Fruit fly (Drosophila melanogaster) whole organism, prepupa: ENCODE results near the gene CG42266.

Source experiments
- CG10631 ChIP-seq: fragments of 200-800 bp; sonication (Bioruptor generic); optimal IDR thresholded peaks from 2 replicates; lab custom pipeline; 2016; ENCODE audit warnings: missing biosample characterization, missing genetic modification characterization
- CG10669 ChIP-seq: fragments of 200-800 bp; sonication (Bioruptor generic); optimal IDR thresholded peaks from 3 replicates; lab custom pipeline; 2018; ENCODE audit warnings: missing biosample characterization, mild to moderate bottlenecking, missing genetic modification characterization, moderate library complexity
- CG11762 ChIP-seq: fragments of 200-800 bp; sonication (Bioruptor generic); optimal IDR thresholded peaks from 3 replicates; lab custom pipeline; 2016; ENCODE audit warnings: missing biosample characterization, missing genetic modification characterization; ENCODE audit not compliant: insufficient read depth
- CG11902 ChIP-seq: fragments of 200-800 bp; sonication (Bioruptor generic); optimal IDR thresholded peaks from 3 replicates; lab custom pipeline; 2016; ENCODE audit warnings: missing biosample characterization, missing genetic modification characterization
- CG3032 ChIP-seq: fragments of 200-800 bp; optimal IDR thresholded peaks from 2 replicates; lab custom pipeline; 2019; ENCODE audit warnings: missing biosample characterization, mild to moderate bottlenecking, missing genetic modification characterization, moderate library complexity
- CG3919 ChIP-seq: fragments of 200-800 bp; sonication (Bioruptor generic); optimal IDR thresholded peaks from 3 replicates; lab custom pipeline; 2016; ENCODE audit warnings: missing biosample characterization, missing genetic modification characterization
- CG4318 ChIP-seq: fragments of 200-800 bp; sonication (Bioruptor generic); optimal IDR thresholded peaks from 3 replicates; lab custom pipeline; 2017; ENCODE audit warnings: missing biosample characterization, mild to moderate bottlenecking, missing genetic modification characterization
- CG6792 ChIP-seq: fragments of 200-800 bp; sonication (Bioruptor generic); optimal IDR thresholded peaks from 3 replicates; lab custom pipeline; 2016; ENCODE audit warnings: missing biosample characterization, missing genetic modification characterization
- CG6808 ChIP-seq: fragments of 200-800 bp; sonication (Bioruptor generic); optimal IDR thresholded peaks from 3 replicates; lab custom pipeline; 2017; ENCODE audit warnings: missing biosample characterization, missing genetic modification characterization, mild to moderate bottlenecking, moderate library complexity, missing genetic modification reagents
- CG6854 ChIP-seq: fragments of 200-800 bp; sonication (Bioruptor generic); optimal IDR thresholded peaks from 2 replicates; lab custom pipeline; 2017; ENCODE audit warnings: missing biosample characterization, mild to moderate bottlenecking, missing genetic modification characterization
- Eip75B ChIP-seq: fragments of 200-800 bp; sonication (Bioruptor generic); optimal IDR thresholded peaks from 3 replicates; lab custom pipeline; 2016; ENCODE audit warnings: missing biosample characterization, missing genetic modification characterization
- Ets21C ChIP-seq: fragments of 200-800 bp; sonication (Bioruptor generic); optimal IDR thresholded peaks from 3 replicates; lab custom pipeline; 2016; ENCODE audit warnings: missing biosample characterization, missing genetic modification characterization
- Sox102F ChIP-seq: fragments of 200-800 bp; sonication (Bioruptor generic); optimal IDR thresholded peaks from 2 replicates; lab custom pipeline; 2016; ENCODE audit warnings: missing biosample characterization, mild to moderate bottlenecking, missing genetic modification characterization
- Sox14 ChIP-seq: fragments of 200-800 bp; sonication (Bioruptor generic); optimal IDR thresholded peaks from 3 replicates; lab custom pipeline; 2016; ENCODE audit warnings: missing biosample characterization, missing genetic modification characterization
- fd59A ChIP-seq: fragments of 200-800 bp; sonication (Bioruptor generic); optimal IDR thresholded peaks from 2 replicates; lab custom pipeline; 2017; ENCODE audit warnings: missing biosample characterization, mild to moderate bottlenecking, missing genetic modification characterization, missing genetic modification reagents
- net ChIP-seq: fragments of 200-800 bp; sonication (Bioruptor generic); optimal IDR thresholded peaks from 3 replicates; lab custom pipeline; 2016; ENCODE audit warnings: missing biosample characterization, missing genetic modification characterization
- topi ChIP-seq: fragments of 200-800 bp; sonication (Bioruptor generic); optimal IDR thresholded peaks from 3 replicates; lab custom pipeline; 2016; ENCODE audit warnings: missing biosample characterization, missing genetic modification characterization
- vri ChIP-seq: fragments of 200-800 bp; sonication (Bioruptor generic); optimal IDR thresholded peaks from 3 replicates; lab custom pipeline; 2016; ENCODE audit warnings: missing biosample characterization, mild to moderate bottlenecking, missing genetic modification characterization

CG42266 gene

dm6 chr2L:16292975-16293501 lies 47.1 kb downstream of the CG42266 start, which contains the start of gene CG13258 (continued):
- no peak for TF ChIP-seq net (GFP tag; lab: Kevin White, UChicago)

DNA sequence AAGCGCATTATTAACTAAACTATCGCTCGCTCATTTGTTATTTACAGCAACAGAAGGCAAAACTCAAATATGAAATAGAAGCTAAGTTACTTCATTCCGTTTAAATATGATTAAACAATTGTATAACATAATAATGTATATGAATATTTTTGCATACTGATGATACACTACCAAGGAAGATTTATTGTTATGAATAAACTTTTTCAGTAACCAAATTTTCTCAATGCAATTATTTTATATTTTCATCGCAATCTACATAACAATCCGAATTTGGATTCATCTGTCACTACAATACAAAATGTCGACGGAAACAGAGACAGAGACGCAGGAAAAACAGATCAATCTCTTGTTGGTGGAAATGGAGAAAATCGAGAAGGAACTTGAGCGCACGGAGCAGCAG lies 49.2 kb downstream of the CG42266 start, which contains the start of gene CG17329:
Gene CG17329 (plus strand): TSS at position 301 of the 400 bp plus-strand sequence.
- no peak for TF ChIP-seq CG11902 (GFP tag; lab: Kevin White, UChicago)
- no peak for TF ChIP-seq CG6808 (GFP tag; lab: Kevin White, UChicago)
- no peak for TF ChIP-seq Sox14 (GFP tag; lab: Kevin White, UChicago)
- TF ChIP-seq CG10631: no peak
- no peak for TF ChIP-seq CG11762 (GFP tag; lab: Kevin White, UChicago)
- no peak for TF ChIP-seq CG6854 (GFP tag; lab: Kevin White, UChicago)
- TF ChIP-seq topi (GFP tag; lab: Kevin White, UChicago): no peak
- no peak for TF ChIP-seq Sox102F
- no peak for TF ChIP-seq CG6792 (GFP tag; lab: Kevin White, UChicago)
- TF ChIP-seq Ets21C (GFP tag; lab: Kevin White, UChicago): no peak
- TF ChIP-seq CG3032 (tag; lab: Kevin White, UChicago): no peak
- no peak for TF ChIP-seq CG4318 (GFP tag; lab: Kevin White, UChicago)
- TF ChIP-seq fd59A: no peak
- TF ChIP-seq Eip75B (GFP tag; lab: Kevin White, UChicago): no peak
- TF ChIP-seq vri (GFP tag; lab: Kevin White, UChicago): no peak

DNA sequence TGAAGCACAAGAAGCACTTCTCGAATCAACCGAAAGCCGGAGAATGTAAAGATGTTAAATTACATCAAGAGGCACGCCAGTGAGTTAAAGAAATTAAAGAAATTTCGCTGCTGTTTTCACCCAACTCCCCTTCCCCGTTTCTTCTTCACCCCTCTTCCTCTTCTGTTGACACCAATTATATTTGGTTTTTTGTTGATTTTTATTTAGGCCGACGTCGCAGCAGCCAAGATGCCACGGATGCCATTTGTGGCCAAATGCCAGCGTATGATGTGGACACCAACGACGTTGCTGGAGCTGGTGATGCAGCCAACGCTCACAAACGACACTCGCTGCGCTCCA lies 51.8 kb downstream of the CG42266 start:
- TF ChIP-seq Sox14 (GFP tag; lab: Kevin White, UChicago): no peak
- no peak for TF ChIP-seq CG10669
- TF ChIP-seq CG3919 (GFP tag; lab: Kevin White, UChicago): no peak
- TF ChIP-seq CG6792 (GFP tag; lab: Kevin White, UChicago): no peak
